Fruit fly (Drosophila melanogaster) whole organism, embryonic: ENCODE results near the gene CG7120.

Experiments
- CG10209 ChIP-seq: fragments of 200-800 bp; sonication (Bioruptor generic); optimal IDR thresholded peaks from 3 replicates; lab custom pipeline; 2017; ENCODE audit warnings: missing biosample characterization, mild to moderate bottlenecking, missing genetic modification characterization, missing genetic modification reagents
- CG10267 ChIP-seq: fragments of 200-800 bp; sonication (Bioruptor generic); optimal IDR thresholded peaks from 2 replicates; lab custom pipeline; 2018; ENCODE audit warnings: missing biosample characterization, mild to moderate bottlenecking, missing genetic modification characterization, moderate library complexity
- CG10274 ChIP-seq: fragments of 200-800 bp; sonication (Bioruptor generic); optimal IDR thresholded peaks from 3 replicates; lab custom pipeline; 2017; ENCODE audit warnings: missing biosample characterization, mild to moderate bottlenecking, missing genetic modification characterization
- CG10321 ChIP-seq: fragments of 200-800 bp; sonication (Bioruptor generic); IDR thresholded peaks from 2 replicates; pipeline ENCODE4 v1.3.6; 2022; ENCODE audit warnings: missing biosample characterization, missing genetic modification characterization
- CG10654 ChIP-seq: fragments of 200-800 bp; sonication (Bioruptor generic); optimal IDR thresholded peaks from 2 replicates; lab custom pipeline; 2016; ENCODE audit warnings: missing biosample characterization, missing genetic modification characterization
- CG10979 ChIP-seq: fragments of 200-800 bp; sonication (Bioruptor generic); optimal IDR thresholded peaks from 2 replicates; lab custom pipeline; 2018; ENCODE audit warnings: missing biosample characterization, mild to moderate bottlenecking, missing genetic modification characterization, moderate library complexity
- CG11695 ChIP-seq: fragments of 200-800 bp; sonication (Bioruptor generic); IDR thresholded peaks from 3 replicates; pipeline ENCODE4 v1.3.6; 2022; ENCODE audit warnings: missing biosample characterization, missing genetic modification characterization
- CG12155 ChIP-seq: fragments of 200-800 bp; sonication (Bioruptor generic); optimal IDR thresholded peaks from 3 replicates; lab custom pipeline; 2016; ENCODE audit warnings: missing biosample characterization, missing genetic modification characterization
- CG13624 ChIP-seq: fragments of 200-800 bp; sonication (Bioruptor generic); optimal IDR thresholded peaks from 2 replicates; lab custom pipeline; 2016; ENCODE audit warnings: missing biosample characterization, missing genetic modification characterization
- CG14860 ChIP-seq: fragments of 200-800 bp; sonication (Bioruptor generic); IDR thresholded peaks from 3 replicates; pipeline ENCODE4 v1.3.6; 2022; ENCODE audit warnings: missing biosample characterization, missing genetic modification characterization; ENCODE audit not compliant: partially characterized antibody
- CG1603 ChIP-seq: fragments of 200-800 bp; sonication (Bioruptor generic); optimal IDR thresholded peaks from 2 replicates; lab custom pipeline; 2019; ENCODE audit warnings: missing biosample characterization, mild to moderate bottlenecking, missing genetic modification characterization, moderate library complexity
- CG16779 ChIP-seq: fragments of 200-800 bp; sonication (Bioruptor generic); IDR thresholded peaks from 2 replicates; pipeline ENCODE4 v1.3.6; 2022; ENCODE audit warnings: missing biosample characterization, missing genetic modification characterization
- CG16813 ChIP-seq: fragments of 200-800 bp; sonication (Bioruptor generic); IDR thresholded peaks from 3 replicates; pipeline ENCODE4 v1.3.6; 2022; ENCODE audit warnings: missing biosample characterization, missing genetic modification characterization; ENCODE audit not compliant: partially characterized antibody
- CG2712 ChIP-seq: fragments of 200-800 bp; optimal IDR thresholded peaks from 3 replicates; lab custom pipeline; 2019; ENCODE audit warnings: missing biosample characterization, mild to moderate bottlenecking, missing genetic modification characterization, moderate library complexity
- CG30431 ChIP-seq: fragments of 200-800 bp; sonication (Bioruptor generic); optimal IDR thresholded peaks from 2 replicates; lab custom pipeline; 2017; ENCODE audit warnings: missing biosample characterization, missing genetic modification characterization
- CG42726 ChIP-seq: fragments of 200-800 bp; sonication (Bioruptor generic); IDR thresholded peaks from 2 replicates; pipeline ENCODE4 v1.3.6; 2022; ENCODE audit warnings: missing biosample characterization, missing genetic modification characterization; ENCODE audit not compliant: partially characterized antibody
- CG8765 ChIP-seq: fragments of 200-800 bp; sonication (Bioruptor generic); IDR thresholded peaks from 2 replicates; pipeline ENCODE4 v1.3.6; 2022; ENCODE audit warnings: missing biosample characterization, missing genetic modification characterization
- D ChIP-seq, 2 experiments: fragments of 200-800 bp in 1 of 2; fragments of >200 bp in 1 of 2; sonication (Bioruptor generic) in 1 of 2; optimal IDR thresholded peaks; 2 replicates in 1 of 2; 3 replicates in 1 of 2; lab custom pipeline; 2017; ENCODE audit warnings: mild to moderate bottlenecking in 1 of 2, missing biosample characterization in 1 of 2, missing genetic modification characterization in 1 of 2, missing genetic modification reagents in 1 of 2
- Dp ChIP-seq: fragments of 200-800 bp; sonication (Bioruptor generic); optimal IDR thresholded peaks from 2 replicates; lab custom pipeline; 2018; ENCODE audit warnings: missing biosample characterization, mild to moderate bottlenecking, missing genetic modification characterization, moderate library complexity
- Elba2 ChIP-seq: fragments of 200-800 bp; sonication (Bioruptor generic); optimal IDR thresholded peaks from 3 replicates; lab custom pipeline; 2016; ENCODE audit warnings: missing biosample characterization, missing genetic modification characterization
- Ets65A ChIP-seq: fragments of 200-800 bp; sonication (Bioruptor generic); peaks from one replicate; lab custom pipeline; 2016; ENCODE audit warnings: missing biosample characterization, missing genetic modification characterization
- Fer2 ChIP-seq: fragments of 200-800 bp; sonication (Bioruptor generic); optimal IDR thresholded peaks from 2 replicates; lab custom pipeline; 2018; ENCODE audit warnings: missing biosample characterization, mild to moderate bottlenecking, missing genetic modification characterization, moderate library complexity
- HLH3B ChIP-seq: fragments of 200-800 bp; sonication (Bioruptor generic); IDR thresholded peaks from 2 replicates; pipeline ENCODE4 v1.3.6; 2022; ENCODE audit warnings: missing biosample characterization, missing genetic modification characterization
- Hr3 ChIP-seq: fragments of 200-800 bp; sonication (Bioruptor generic); optimal IDR thresholded peaks from 3 replicates; lab custom pipeline; 2016; ENCODE audit warnings: missing biosample characterization, missing genetic modification characterization
- Meics ChIP-seq: fragments of 200-800 bp; sonication (Bioruptor generic); optimal IDR thresholded peaks from 2 replicates; lab custom pipeline; 2017; ENCODE audit warnings: missing biosample characterization, mild to moderate bottlenecking, missing genetic modification characterization
- Poxn ChIP-seq: fragments of 200-800 bp; sonication (Bioruptor generic); IDR thresholded peaks from 2 replicates; pipeline ENCODE4 v1.3.6; 2022; ENCODE audit warnings: missing biosample characterization, missing genetic modification characterization
- Sry-δ ChIP-seq: fragments of 200-800 bp; sonication (Bioruptor generic); optimal IDR thresholded peaks from 2 replicates; lab custom pipeline; 2016; ENCODE audit warnings: missing biosample characterization, missing genetic modification characterization
- Ssrp ChIP-seq: fragments of 200-800 bp; sonication (Bioruptor generic); optimal IDR thresholded peaks from 2 replicates; lab custom pipeline; 2018; ENCODE audit warnings: missing biosample characterization, mild to moderate bottlenecking, missing genetic modification characterization, moderate library complexity
- Stat92E ChIP-seq, 3 experiments: fragments of >200 bp in 2 of 3; fragments of 200-800 bp in 1 of 3; sonication (Bioruptor generic) in 1 of 3; optimal IDR thresholded peaks; 2 replicates each; lab custom pipeline; 2017 to 2019; ENCODE audit warnings: missing biosample characterization in 3 of 3, missing genetic modification characterization in 3 of 3, mild to moderate bottlenecking in 1 of 3, moderate library complexity in 1 of 3
- Xbp1 ChIP-seq: fragments of 200-800 bp; sonication (Bioruptor generic); optimal IDR thresholded peaks from 3 replicates; lab custom pipeline; 2016; ENCODE audit warnings: missing biosample characterization, mild to moderate bottlenecking, missing genetic modification characterization
- Xrp1 ChIP-seq: fragments of 200-800 bp; sonication (Bioruptor generic); IDR thresholded peaks from 2 replicates; pipeline ENCODE4 v1.3.6; 2022; ENCODE audit warnings: missing biosample characterization, missing genetic modification characterization
- aop ChIP-seq: fragments of 200-800 bp; sonication (Bioruptor generic); IDR thresholded peaks from 2 replicates; pipeline ENCODE4 v1.3.6; 2022; ENCODE audit warnings: missing biosample characterization, missing genetic modification characterization
- cato ChIP-seq: fragments of 200-800 bp; sonication (Bioruptor generic); optimal IDR thresholded peaks from 2 replicates; lab custom pipeline; 2016; ENCODE audit warnings: missing biosample characterization, missing genetic modification characterization, borderline replicate concordance
- caup ChIP-seq: fragments of 200-800 bp; sonication (Bioruptor generic); optimal IDR thresholded peaks from 3 replicates; lab custom pipeline; 2017; ENCODE audit warnings: missing biosample characterization, mild to moderate bottlenecking, missing genetic modification characterization, moderate library complexity; ENCODE audit not compliant: severe bottlenecking
- chinmo ChIP-seq: fragments of 200-800 bp; sonication (Bioruptor generic); IDR thresholded peaks from 4 replicates; pipeline ENCODE4 v1.3.6; 2022; ENCODE audit warnings: missing biosample characterization, missing genetic modification characterization; ENCODE audit not compliant: partially characterized antibody
- chm ChIP-seq: fragments of 200-800 bp; sonication (Bioruptor generic); IDR thresholded peaks from 2 replicates; pipeline ENCODE4 v1.3.6; 2022; ENCODE audit warnings: missing biosample characterization, missing genetic modification characterization
- fd96Cb ChIP-seq: fragments of 200-800 bp; sonication (Bioruptor generic); optimal IDR thresholded peaks from 2 replicates; lab custom pipeline; 2018; ENCODE audit warnings: missing biosample characterization, mild to moderate bottlenecking, missing genetic modification characterization, moderate library complexity
- ftz-f1 ChIP-seq: fragments of 200-800 bp; sonication (Bioruptor generic); optimal IDR thresholded peaks from 2 replicates; lab custom pipeline; 2016; ENCODE audit warnings: missing biosample characterization, missing genetic modification characterization
- gcm2 ChIP-seq: fragments of 200-800 bp; sonication (Bioruptor generic); optimal IDR thresholded peaks from 2 replicates; lab custom pipeline; 2016; ENCODE audit warnings: missing biosample characterization, missing genetic modification characterization
- insv ChIP-seq, 2 experiments: fragments of 200-800 bp; sonication (Bioruptor generic); optimal IDR thresholded peaks; 3 replicates each; lab custom pipeline; 2016 to 2018; ENCODE audit warnings: missing biosample characterization in 2 of 2, missing genetic modification characterization in 2 of 2
- luna ChIP-seq: fragments of 200-800 bp; sonication (Bioruptor generic); optimal IDR thresholded peaks from 2 replicates; lab custom pipeline; 2016; ENCODE audit warnings: missing biosample characterization, missing genetic modification characterization
- mirr ChIP-seq: fragments of 200-800 bp; sonication (Bioruptor generic); optimal IDR thresholded peaks from 3 replicates; lab custom pipeline; 2018; ENCODE audit warnings: missing biosample characterization, mild to moderate bottlenecking, missing genetic modification characterization
- pho ChIP-seq: fragments of 200-800 bp; sonication (Bioruptor generic); optimal IDR thresholded peaks from 2 replicates; lab custom pipeline; 2016; ENCODE audit warnings: missing biosample characterization, missing genetic modification characterization
- row ChIP-seq: fragments of 200-800 bp; sonication (Bioruptor generic); IDR thresholded peaks from 3 replicates; pipeline ENCODE4 v1.3.6; 2022; ENCODE audit warnings: missing biosample characterization, missing genetic modification characterization
- sc ChIP-seq, 3 experiments: fragments of >200 bp in 2 of 3; fragments of 200-800 bp in 1 of 3; sonication (Bioruptor generic) in 1 of 3; optimal IDR thresholded peaks; 2 replicates in 2 of 3; 3 replicates in 1 of 3; lab custom pipeline; 2017; ENCODE audit warnings: mild to moderate bottlenecking in 1 of 3, missing biosample characterization in 1 of 3, missing genetic modification characterization in 1 of 3, missing genetic modification reagents in 1 of 3
- tin ChIP-seq: fragments of 200-800 bp; sonication (Bioruptor generic); optimal IDR thresholded peaks from 3 replicates; lab custom pipeline; 2016; ENCODE audit warnings: missing biosample characterization, missing genetic modification characterization
- wek ChIP-seq: fragments of 200-800 bp; sonication (Bioruptor generic); optimal IDR thresholded peaks from 3 replicates; lab custom pipeline; 2018; ENCODE audit warnings: missing biosample characterization, mild to moderate bottlenecking, missing genetic modification characterization, moderate library complexity

The CG7120 gene

DNA sequence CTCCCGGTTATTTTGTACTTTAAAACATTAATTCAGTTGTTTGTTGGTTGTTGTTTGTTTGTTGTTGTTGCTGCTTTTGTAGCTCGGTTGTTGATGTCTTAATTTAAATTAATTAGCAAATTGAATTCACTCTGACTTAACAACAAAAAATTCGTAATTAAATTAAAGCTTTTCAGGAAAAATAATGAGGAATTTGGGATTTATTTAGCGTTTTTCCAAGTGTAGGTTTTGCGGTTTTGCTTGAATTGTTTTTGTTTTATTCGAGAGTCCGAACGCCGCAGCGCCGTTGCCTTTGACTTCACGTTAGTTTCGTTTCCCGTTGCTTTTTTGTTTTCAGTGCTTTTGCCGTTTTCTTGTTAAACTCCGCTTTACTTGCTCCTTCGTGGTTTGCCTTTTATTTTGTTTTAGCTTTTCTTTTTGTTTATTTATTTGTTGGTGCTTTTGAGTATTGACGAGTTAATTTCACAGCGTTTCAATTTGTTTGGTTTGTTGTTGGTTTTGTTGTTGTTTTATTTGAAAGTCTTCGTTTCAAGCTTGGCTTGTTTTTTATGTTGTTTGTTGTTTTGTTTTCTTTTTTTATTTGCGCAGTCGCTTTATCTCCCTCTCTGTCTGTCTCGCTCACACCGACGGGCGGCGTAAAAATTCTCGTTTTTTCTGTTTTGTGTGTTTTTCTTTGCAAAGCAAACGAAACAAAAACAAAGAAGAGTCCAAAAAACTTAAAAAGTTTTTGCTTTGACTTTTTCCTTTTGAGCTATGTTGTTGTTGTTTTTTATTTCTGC is 45.2 kb downstream of the CG7120 start (continued):
- TF ChIP-seq mirr (no peak), CG10654 (GFP tag; lab: Kevin White, UChicago) (no peak), CG16813 (no peak), Fer2 (no peak), pho (GFP tag; lab: Kevin White, UChicago) (peak; percentile 16), CG10979 (tag; lab: Kevin White, UChicago) (peak; percentile 20), Elba2 (GFP tag; lab: Kevin White, UChicago) (no peak), Ets65A (GFP tag; lab: Kevin White, UChicago) (peak; percentile 32), fd96Cb (peak; percentile 35), CG1603 (tag; lab: Kevin White, UChicago) (no peak), sc (optimal IDR thresholded peaks at IDR 0.05; lab: Kevin White, UChicago) (no peak), sc (GFP tag; optimal IDR thresholded peaks at IDR 0.05; lab: Kevin White, UChicago) (no peak), chinmo (GFP tag; lab: Robert Waterston, UW) (peak; percentile 53; the same call in 1 of the 4 replicates), gcm2 (GFP tag; lab: Kevin White, UChicago) (no peak), Ssrp (tag; lab: Kevin White, UChicago) (peak; percentile 45), Meics (GFP tag; lab: Kevin White, UChicago) (peak; percentile 63), CG11695 (GFP tag; lab: Robert Waterston, UW) (peak; percentile 53; the same call in 2 of the 3 replicates), Stat92E (GFP tag; optimal IDR thresholded peaks at IDR 0.05; lab: Kevin White, UChicago) (no peak), CG16779 (no peak), CG30431 (GFP tag; lab: Kevin White, UChicago) (no peak), CG10274 (GFP tag; lab: Kevin White, UChicago) (no peak), Dp (GFP tag; lab: Kevin White, UChicago) (no peak), CG10321 (GFP tag; lab: Robert Waterston, UW) (no peak), aop (no peak), Poxn (no peak), row (peak; percentile 47; the same call in 2 of the 3 replicates), D (optimal IDR thresholded peaks at IDR 0.05; lab: Kevin White, UChicago) (no peak), D (GFP tag; optimal IDR thresholded peaks at IDR 0.05; lab: Kevin White, UChicago) (peak; percentile 4), CG10209 (GFP tag; lab: Kevin White, UChicago) (no peak), Xrp1 (GFP tag; lab: Robert Waterston, UW) (peak; percentile 52; the same call in 1 of the 2 replicates), Sry-δ (GFP tag; lab: Kevin White, UChicago) (no peak), CG8765 (GFP tag; lab: Robert Waterston, UW) (no peak), CG2712 (tag; lab: Kevin White, UChicago) (peak; percentile 29), cato (GFP tag; lab: Kevin White, UChicago) (no peak), CG13624 (GFP tag; lab: Kevin White, UChicago) (peak; percentile 53), CG14860 (no peak), Hr3 (GFP tag; lab: Kevin White, UChicago) (peak; percentile 4), wek (no peak), HLH3B (0 out of 2 replicates have a peak, but pooled peaks have one; percentile 18), chm (GFP tag; lab: Robert Waterston, UW) (no peak), CG10267 (tag; lab: Kevin White, UChicago) (peak; percentile 21), caup (GFP tag; lab: Kevin White, UChicago) (peak; percentile 9), tin (peak; percentile 25), insv (GFP tag; optimal IDR thresholded peaks at IDR 0.05; lab: Kevin White, UChicago) (no peak), CG42726 (GFP tag; lab: Robert Waterston, UW) (no peak), Xbp1 (GFP tag; lab: Kevin White, UChicago) (peak; percentile 41), luna (GFP tag; lab: Kevin White, UChicago) (no peak), CG12155 (GFP tag; lab: Kevin White, UChicago) (peak; percentile 31), ftz-f1 (no peak)
